Worm (Caenorhabditis elegans) whole organism, L2 larva: ENCODE results near the gene srr-4.
A peak's percentile ranks its signal among the peaks of the same experiment; 100 is the strongest.

Source experiments
- C34F6.9 ChIP-seq: fragments of 150-350 bp; optimal IDR thresholded peaks from 2 replicates; lab custom pipeline; 2014; ENCODE audit warnings: missing biosample characterization, missing genetic modification characterization
- F13H6.1 ChIP-seq: sonication (generic microtip); optimal IDR thresholded peaks from 2 replicates; lab custom pipeline; 2016; ENCODE audit warnings: missing genetic modification characterization, missing compliant biosample characterization
- R02D3.7 ChIP-seq: fragments of 150-350 bp; optimal IDR thresholded peaks from 2 replicates; lab custom pipeline; 2014; ENCODE audit warnings: missing biosample characterization, missing genetic modification characterization
- ZK546.5 ChIP-seq: sonication (generic microtip); optimal IDR thresholded peaks from 2 replicates; lab custom pipeline; 2017; ENCODE audit warnings: missing biosample characterization, missing genetic modification characterization
- alr-1 ChIP-seq: fragments of 150-350 bp; optimal IDR thresholded peaks from 2 replicates; lab custom pipeline; 2014; ENCODE audit warnings: missing biosample characterization, missing genetic modification characterization
- aly-2 ChIP-seq: fragments of 150-350 bp; optimal IDR thresholded peaks from 2 replicates; lab custom pipeline; 2014; ENCODE audit warnings: missing biosample characterization, missing genetic modification characterization
- ama-1 ChIP-seq: fragments of 150-350 bp; optimal IDR thresholded peaks from 2 replicates; lab custom pipeline; 2018; ENCODE audit warnings: inconsistent platforms
- ceh-16 ChIP-seq: fragments of 150-350 bp; optimal IDR thresholded peaks from 2 replicates; lab custom pipeline; 2014; ENCODE audit warnings: missing biosample characterization, missing genetic modification characterization
- ceh-82 ChIP-seq: fragments of 150-350 bp; optimal IDR thresholded peaks from 2 replicates; lab custom pipeline; 2014; ENCODE audit warnings: missing biosample characterization, missing genetic modification characterization
- dmd-4 ChIP-seq: sonication (generic microtip); optimal IDR thresholded peaks from 2 replicates; lab custom pipeline; 2017; ENCODE audit warnings: missing biosample characterization, missing genetic modification characterization
- egl-27 ChIP-seq: sonication (generic microtip); optimal IDR thresholded peaks from 3 replicates; lab custom pipeline; 2017; ENCODE audit warnings: missing biosample characterization, missing genetic modification reagents, missing genetic modification characterization
- elt-1 ChIP-seq: fragments of 150-350 bp; optimal IDR thresholded peaks from 2 replicates; lab custom pipeline; 2014; ENCODE audit warnings: missing biosample characterization, missing genetic modification characterization
- elt-3 ChIP-seq: sonication (generic microtip); optimal IDR thresholded peaks from 2 replicates; lab custom pipeline; 2017; ENCODE audit warnings: missing biosample characterization, missing genetic modification characterization
- fos-1 ChIP-seq: fragments of 150-350 bp; optimal IDR thresholded peaks from 2 replicates; lab custom pipeline; 2014; ENCODE audit warnings: missing biosample characterization, missing genetic modification characterization
- gmeb-1 ChIP-seq: fragments of 150-350 bp; optimal IDR thresholded peaks from 2 replicates; lab custom pipeline; 2014; ENCODE audit warnings: missing biosample characterization, missing genetic modification characterization
- lin-13 ChIP-seq: fragments of 150-350 bp; optimal IDR thresholded peaks from 2 replicates; lab custom pipeline; 2014; ENCODE audit warnings: missing biosample characterization, missing genetic modification reagents, missing genetic modification characterization
- lsy-2 ChIP-seq, 2 experiments: fragments of 150-350 bp in 1 of 2; sonication (generic microtip) in 1 of 2; optimal IDR thresholded peaks; 2 replicates each; lab custom pipeline; 2014 to 2017; ENCODE audit warnings: missing biosample characterization in 2 of 2, missing genetic modification characterization in 2 of 2
- mdl-1 ChIP-seq, 2 experiments: fragments of 150-350 bp in 1 of 2; sonication (generic microtip) in 1 of 2; optimal IDR thresholded peaks; 2 replicates each; lab custom pipeline; 2017; ENCODE audit warnings: missing biosample characterization in 2 of 2, missing genetic modification characterization in 2 of 2
- nhr-10 ChIP-seq: sonication (generic microtip); optimal IDR thresholded peaks from 2 replicates; lab custom pipeline; 2017; ENCODE audit warnings: missing biosample characterization, missing genetic modification characterization
- nhr-11 ChIP-seq: fragments of 150-350 bp; optimal IDR thresholded peaks from 2 replicates; lab custom pipeline; 2014; ENCODE audit warnings: missing biosample characterization, missing genetic modification characterization
- nhr-12 ChIP-seq: fragments of 150-350 bp; optimal IDR thresholded peaks from 2 replicates; lab custom pipeline; 2014; ENCODE audit warnings: missing biosample characterization, missing genetic modification characterization
- nhr-129 ChIP-seq: fragments of 150-350 bp; optimal IDR thresholded peaks from 2 replicates; lab custom pipeline; 2014; ENCODE audit warnings: missing biosample characterization, missing genetic modification characterization
- nhr-21 ChIP-seq: fragments of 150-350 bp; optimal IDR thresholded peaks from 2 replicates; lab custom pipeline; 2014; ENCODE audit warnings: missing biosample characterization, missing genetic modification characterization
- nhr-25 ChIP-seq: fragments of 150-350 bp; sonication (generic microtip); optimal IDR thresholded peaks from 3 replicates; lab custom pipeline; 2014; ENCODE audit warnings: missing biosample characterization, missing genetic modification characterization
- nhr-6 ChIP-seq: fragments of 150-350 bp; optimal IDR thresholded peaks from 2 replicates; lab custom pipeline; 2014; ENCODE audit warnings: missing biosample characterization, missing genetic modification characterization
- nhr-77 ChIP-seq: fragments of 150-350 bp; optimal IDR thresholded peaks from 2 replicates; lab custom pipeline; 2014; ENCODE audit warnings: missing biosample characterization, missing genetic modification characterization
- peb-1 ChIP-seq: fragments of 150-350 bp; optimal IDR thresholded peaks from 2 replicates; lab custom pipeline; 2014; ENCODE audit warnings: missing biosample characterization, missing genetic modification characterization
- sem-4 ChIP-seq: fragments of 150-350 bp; optimal IDR thresholded peaks from 2 replicates; lab custom pipeline; 2014; ENCODE audit warnings: missing biosample characterization, missing genetic modification reagents, missing genetic modification characterization
- sma-3 ChIP-seq: sonication (generic microtip); optimal IDR thresholded peaks from 2 replicates; lab custom pipeline; 2016; ENCODE audit warnings: missing genetic modification reagents, missing genetic modification characterization, missing compliant biosample characterization
- sma-9 ChIP-seq, 2 experiments: fragments of 150-350 bp in 1 of 2; sonication (generic microtip) in 1 of 2; optimal IDR thresholded peaks; 2 replicates each; lab custom pipeline; 2014 to 2016; ENCODE audit warnings: missing genetic modification characterization in 2 of 2, mild to moderate bottlenecking in 1 of 2, missing biosample characterization in 1 of 2, missing compliant biosample characterization in 1 of 2, missing genetic modification reagents in 1 of 2, moderate library complexity in 1 of 2
- snpc-4 ChIP-seq: fragments of 150-350 bp; optimal IDR thresholded peaks from 2 replicates; lab custom pipeline; 2014; ENCODE audit warnings: missing biosample characterization, missing genetic modification characterization
- unc-39 ChIP-seq: fragments of 150-350 bp; optimal IDR thresholded peaks from 2 replicates; lab custom pipeline; 2014; ENCODE audit warnings: missing biosample characterization, missing genetic modification characterization
- unc-62 ChIP-seq: fragments of 150-350 bp; optimal IDR thresholded peaks from 2 replicates; lab custom pipeline; 2014; ENCODE audit warnings: missing biosample characterization, missing genetic modification reagents, missing genetic modification characterization
- zag-1 ChIP-seq: fragments of 150-350 bp; optimal IDR thresholded peaks from 2 replicates; lab custom pipeline; 2014; ENCODE audit warnings: missing biosample characterization, missing genetic modification characterization
- ztf-11 ChIP-seq: sonication (generic microtip); optimal IDR thresholded peaks from 2 replicates; lab custom pipeline; 2017; ENCODE audit warnings: missing biosample characterization, missing genetic modification characterization

srr-4 gene

DNA sequence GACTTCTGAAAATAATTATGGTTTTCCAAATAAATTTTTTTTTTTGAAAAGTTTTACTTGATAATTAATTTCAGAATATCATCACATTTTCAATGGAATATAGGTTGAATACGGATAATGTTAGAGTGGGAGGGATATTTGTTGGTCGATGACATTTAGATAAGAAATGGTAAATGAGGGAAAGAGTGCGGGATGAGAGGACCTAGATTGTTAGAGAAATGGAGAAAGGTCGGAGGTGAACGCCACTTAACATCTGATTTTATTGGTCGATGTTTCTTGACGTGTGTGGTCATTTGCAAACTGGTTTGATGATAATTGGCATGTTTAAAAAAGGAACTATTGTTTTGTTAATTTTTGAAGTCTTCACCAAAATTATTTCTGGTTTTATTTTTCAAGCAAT is 19.4 kb downstream of the srr-4 start:
- no peak for TF ChIP-seq nhr-77 (tag; lab: Kevin White, UChicago)
- no peak for TF ChIP-seq ama-1 (lab: Kevin White, UChicago)
- peak; percentile 27 for TF ChIP-seq nhr-25 (tag; lab: Kevin White, UChicago)

DNA sequence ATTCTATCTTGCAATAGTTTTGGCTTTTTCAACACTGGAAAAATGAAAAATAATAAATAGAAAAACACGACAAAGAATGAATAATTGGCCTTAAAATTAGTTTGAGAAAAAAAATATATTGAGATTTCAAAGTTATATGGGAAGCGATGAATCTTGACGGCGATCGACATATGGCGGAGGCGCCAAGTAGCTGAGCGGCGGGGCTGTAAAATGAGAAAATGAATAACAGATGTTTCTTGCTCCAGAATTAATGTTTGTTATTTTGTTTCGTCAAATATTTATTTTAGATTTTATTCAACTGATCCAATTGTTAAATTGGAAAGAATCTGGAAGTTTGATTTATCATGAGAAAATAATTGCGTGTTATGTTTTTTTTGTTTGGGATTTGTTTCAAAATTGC is 20.5 kb downstream of the srr-4 start, which contains the start of gene K11D12.11:
K11D12.11 (minus strand) TSS at position 42 of the 400 bp plus-strand sequence.
- TF ChIP-seq gmeb-1 (tag; lab: Kevin White, UChicago) = no peak
- no peak for TF ChIP-seq ceh-16 (tag; lab: Kevin White, UChicago)
- TF ChIP-seq egl-27 (tag; lab: Kevin White, UChicago) = no peak
- no peak for TF ChIP-seq ZK546.5
- TF ChIP-seq sem-4 (tag; lab: Kevin White, UChicago) = no peak
- TF ChIP-seq lin-13 (GFP tag; lab: Kevin White, UChicago) = no peak
- TF ChIP-seq sma-3 (GFP tag; lab: Kevin White, UChicago) = no peak
- TF ChIP-seq C34F6.9 (tag; lab: Kevin White, UChicago) = no peak
- no peak for TF ChIP-seq nhr-25 (tag; lab: Kevin White, UChicago)
- no peak for TF ChIP-seq peb-1 (tag; lab: Kevin White, UChicago)
- no peak for TF ChIP-seq nhr-77 (tag; lab: Kevin White, UChicago)
- TF ChIP-seq alr-1 (tag; lab: Kevin White, UChicago) = no peak
- no peak for TF ChIP-seq R02D3.7
- TF ChIP-seq dmd-4 (tag; lab: Kevin White, UChicago) = no peak
- no peak for TF ChIP-seq mdl-1 (tag; optimal IDR thresholded peaks at IDR 0.05; lab: Kevin White, UChicago)

DNA sequence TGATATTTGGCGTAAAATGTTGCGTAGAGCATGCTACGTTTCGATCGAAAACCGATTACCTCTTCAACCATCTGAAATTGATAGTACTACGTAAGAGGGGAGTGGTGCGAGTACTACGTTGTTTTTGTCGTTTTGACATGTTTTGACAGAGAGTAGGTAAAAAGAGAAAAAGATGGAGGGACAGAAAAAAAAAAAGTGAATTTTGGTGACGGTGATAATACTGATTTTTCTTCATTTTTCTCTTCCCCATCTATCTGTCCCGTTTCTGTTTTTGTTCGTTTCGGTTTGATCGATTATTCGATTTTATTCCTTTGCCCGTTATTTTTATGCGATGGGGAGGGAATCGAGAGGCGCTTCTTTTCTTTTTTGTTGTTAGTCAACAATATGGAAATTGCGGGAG is 21.9 kb downstream of the srr-4 start, which contains the start of gene K11D12.8:
K11D12.8 (minus strand) TSS at position 77 of the 400 bp plus-strand sequence.
- TF ChIP-seq nhr-6 (tag; lab: Kevin White, UChicago) (no peak), zag-1 (tag; lab: Kevin White, UChicago) (no peak), dmd-4 (tag; lab: Kevin White, UChicago) (no peak), unc-39 (no peak), nhr-21 (no peak), elt-1 (no peak), C34F6.9 (tag; lab: Kevin White, UChicago) (no peak)

DNA sequence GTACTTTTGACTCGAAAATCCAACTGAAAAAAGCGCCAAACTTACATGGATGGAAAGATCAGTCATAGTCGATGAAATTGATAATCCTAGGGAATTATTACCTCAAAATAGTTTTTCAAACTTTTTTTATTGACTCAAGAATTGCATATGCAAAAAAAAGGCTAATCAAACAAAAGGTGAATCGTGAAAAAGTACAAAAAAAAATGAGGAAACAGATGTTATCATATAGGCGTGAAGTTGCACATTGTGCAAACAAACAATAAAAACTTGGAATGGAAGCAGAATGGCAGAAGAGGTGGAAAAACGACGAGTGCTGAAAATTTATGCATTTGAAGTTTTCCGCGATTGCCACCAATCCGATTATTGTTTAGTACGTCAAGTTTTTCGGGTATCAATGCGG is 27.1 kb downstream of the srr-4 start, which contains the start of gene exc-14:
exc-14 (minus strand) TSS at position 101 of the 400 bp plus-strand sequence.
- TF ChIP-seq mdl-1 (tag; optimal IDR thresholded peaks at IDR 0.05; lab: Kevin White, UChicago) (no peak), ceh-16 (tag; lab: Kevin White, UChicago) (no peak), nhr-129 (tag; lab: Kevin White, UChicago) (no peak), nhr-10 (tag; lab: Kevin White, UChicago) (no peak), nhr-21 (no peak), ztf-11 (no peak), elt-3 (tag; lab: Kevin White, UChicago) (no peak), unc-62 (GFP tag; lab: Kevin White, UChicago) (no peak), lsy-2 (tag; optimal IDR thresholded peaks at IDR 0.05; lab: Kevin White, UChicago) (no peak), nhr-25 (tag; lab: Kevin White, UChicago) (no peak), zag-1 (tag; lab: Kevin White, UChicago) (no peak)

DNA sequence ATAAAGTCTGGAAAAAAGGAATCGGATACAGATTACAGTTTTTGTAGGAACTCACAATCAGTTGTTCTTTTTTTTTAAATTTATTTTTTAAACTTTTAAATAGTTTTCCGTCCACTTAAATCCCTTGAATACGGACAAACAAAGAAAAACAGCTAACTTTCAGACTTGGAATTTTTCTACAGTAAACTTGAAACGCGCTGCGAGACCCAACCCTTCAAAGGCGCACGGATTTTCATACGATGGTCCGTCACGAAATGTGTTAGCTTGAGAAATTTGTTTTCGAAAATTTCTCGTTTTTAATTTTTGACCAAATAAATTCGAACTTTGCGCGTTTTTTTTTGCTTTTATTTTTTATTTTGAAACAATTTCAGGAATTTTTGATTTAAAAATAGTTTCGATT is 27.5 kb downstream of the srr-4 start:
- TF ChIP-seq R02D3.7 (no peak), egl-27 (tag; lab: Kevin White, UChicago) (no peak), aly-2 (tag; lab: Kevin White, UChicago) (no peak), F13H6.1 (tag; lab: Kevin White, UChicago) (no peak), sma-9 (GFP tag; optimal IDR thresholded peaks at IDR 0.05; lab: Kevin White, UChicago) (no peak), sma-9 (tag; optimal IDR thresholded peaks at IDR 0.05; lab: Kevin White, UChicago) (no peak), alr-1 (tag; lab: Kevin White, UChicago) (no peak), nhr-11 (no peak), nhr-10 (tag; lab: Kevin White, UChicago) (no peak), unc-39 (no peak), snpc-4 (tag; lab: Kevin White, UChicago) (no peak), ama-1 (lab: Kevin White, UChicago) (no peak), ceh-16 (tag; lab: Kevin White, UChicago) (no peak), C34F6.9 (tag; lab: Kevin White, UChicago) (no peak), ceh-82 (no peak), fos-1 (no peak), unc-62 (GFP tag; lab: Kevin White, UChicago) (no peak), nhr-12 (tag; lab: Kevin White, UChicago) (no peak)
